Fruit fly (Drosophila melanogaster): ENCODE measurements around the gene CG8028.

DNA sequence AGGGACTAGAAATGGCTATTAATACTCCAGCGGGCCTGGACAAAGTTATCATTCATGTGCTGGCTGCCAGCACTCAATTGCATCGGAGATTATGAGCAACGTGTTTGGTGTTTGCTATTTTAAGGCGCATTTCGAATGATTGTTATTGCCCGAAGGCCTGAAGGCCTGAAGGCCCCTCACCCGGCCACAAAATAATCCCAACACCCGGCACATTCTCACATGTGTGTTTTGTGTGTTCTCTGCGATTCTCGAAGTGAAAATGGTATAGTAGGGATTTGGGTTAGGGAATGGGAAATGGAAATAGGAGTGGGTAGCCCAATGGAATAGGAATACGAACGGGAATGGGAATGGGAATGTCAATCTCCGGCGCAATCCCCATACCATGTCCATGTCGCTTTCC, 38.8 kb upstream of the CG8028 start:
- TF ChIP-seq EcR (GFP tag; optimal IDR thresholded peaks at IDR 0.05) (no peak), Dll (optimal IDR thresholded peaks at IDR 0.05) (no peak), CG8478 (optimal IDR thresholded peaks at IDR 0.05) (no peak), psq (optimal IDR thresholded peaks at IDR 0.05) (no peak)

Data from whole organism.